Worm (Caenorhabditis elegans): Measurements from ENCODE around the gene mrpl-41.

DNA sequence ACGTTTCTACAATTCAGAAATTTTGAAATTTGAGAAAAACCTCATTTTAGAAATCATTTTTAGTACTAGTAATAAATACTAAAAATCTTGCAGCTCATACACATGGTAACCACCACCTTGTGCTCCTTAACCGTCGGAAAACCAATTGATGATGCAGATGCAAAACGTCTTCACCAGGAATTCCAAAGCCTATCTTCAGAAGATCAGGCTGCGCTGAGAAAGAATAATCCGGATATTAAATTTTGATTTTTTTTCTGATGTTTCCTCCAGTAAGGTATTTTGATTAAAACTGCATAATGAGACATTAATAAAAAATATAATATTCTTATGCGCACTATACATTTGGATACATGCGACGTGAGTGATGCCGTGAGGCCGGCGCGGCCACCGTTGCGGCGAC lies 32.0 kb downstream of the mrpl-41 start:
- TF ChIP-seq nhr-77 (tag; optimal IDR thresholded peaks at IDR 0.05), result no peak
- no peak for TF ChIP-seq ztf-11 (tag; optimal IDR thresholded peaks at IDR 0.05)
- no peak for TF ChIP-seq zag-1 (tag; optimal IDR thresholded peaks at IDR 0.05)
- no peak for TF ChIP-seq nhr-237 (tag; optimal IDR thresholded peaks at IDR 0.05)
- TF ChIP-seq sma-3 (GFP tag; optimal IDR thresholded peaks at IDR 0.05), result no peak
- no peak for TF ChIP-seq unc-62 (GFP tag; optimal IDR thresholded peaks at IDR 0.05)
- no peak for TF ChIP-seq nhr-25 (tag; optimal IDR thresholded peaks at IDR 0.05)
- no peak for TF ChIP-seq snpc-4 (tag; optimal IDR thresholded peaks at IDR 0.05)
- no peak for TF ChIP-seq egl-27 (tag; optimal IDR thresholded peaks at IDR 0.05)
- no peak for TF ChIP-seq ztf-4 (tag; optimal IDR thresholded peaks at IDR 0.05)
